Worm (Caenorhabditis elegans): ENCODE results near the gene clic-1.
"Not testable (repeated sequence)": the region's sequence is repeated elsewhere in the genome, so short reads cannot be mapped to it uniquely, and the experiment has no call there.

clic-1 gene

DNA sequence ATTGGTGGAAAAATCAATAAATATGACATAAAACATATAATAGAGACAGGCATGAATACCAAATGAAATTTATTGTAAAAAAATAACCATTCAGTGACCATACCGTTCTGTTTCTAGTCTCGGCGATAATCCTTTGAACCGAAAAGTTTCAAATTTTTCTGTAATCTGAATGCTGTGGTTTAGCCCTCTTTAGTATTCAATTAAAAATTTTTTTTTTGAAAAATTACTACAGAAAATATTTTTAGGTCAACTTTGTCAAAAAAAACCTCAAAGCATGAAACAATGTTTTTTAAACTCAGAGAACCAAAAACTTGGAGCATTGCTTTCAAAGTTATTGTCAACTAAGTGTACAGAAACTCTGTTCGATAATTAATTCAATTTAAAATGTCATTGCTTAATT lies 26.2 kb downstream of the clic-1 start, which contains the start of gene ZK105.11:
ZK105.11 (minus strand) TSS at position 101 of the 400 bp plus-strand sequence.
- TF ChIP-seq egl-44 (GFP tag; IDR thresholded peaks at IDR 0.05) (no peak), dox-1 (GFP tag; IDR thresholded peaks at IDR 0.05) (no peak), K11D2.4 (GFP tag; IDR thresholded peaks at IDR 0.05) (no peak), mes-4 (tag; optimal IDR thresholded peaks at IDR 0.05) (no peak), nhr-80 (tag; optimal IDR thresholded peaks at IDR 0.05) (no peak)

DNA sequence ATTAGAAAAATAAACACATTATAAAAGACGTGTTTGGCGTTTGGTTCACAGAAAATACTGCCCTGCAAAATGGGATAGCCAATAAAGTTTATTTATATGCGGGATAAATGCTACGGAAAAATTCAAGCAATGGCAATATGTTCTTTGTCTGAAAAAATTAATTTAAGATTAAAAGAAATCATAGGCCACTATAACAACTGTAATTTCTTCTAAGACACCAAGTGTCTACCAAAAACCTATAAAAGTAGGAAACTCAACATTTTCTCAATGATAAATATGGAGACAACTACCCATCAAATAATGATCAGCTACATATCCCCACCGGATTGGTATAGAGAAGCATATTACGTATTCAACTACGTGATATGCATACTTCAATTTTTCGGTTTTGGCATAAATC lies 29.4 kb downstream of the clic-1 start, which contains the start of gene srw-3:
srw-3 (plus strand) TSS at position 301 of the 400 bp plus-strand sequence.
- no peak for TF ChIP-seq ZK185.1 (tag; optimal IDR thresholded peaks at IDR 0.05; ENCODE audit: poor library complexity, severe bottlenecking)
- no peak for TF ChIP-seq hmg-20 (GFP tag; IDR thresholded peaks at IDR 0.05)
- no peak for TF ChIP-seq xnd-1 (tag; optimal IDR thresholded peaks at IDR 0.05)
- TF ChIP-seq egl-18 (GFP tag; IDR thresholded peaks at IDR 0.05): no peak
- no peak for TF ChIP-seq snpc-1.1 (tag; optimal IDR thresholded peaks at IDR 0.05; ENCODE audit: insufficient read depth)
- TF ChIP-seq nhr-27 (tag; optimal IDR thresholded peaks at IDR 0.05): no peak
- no peak for TF ChIP-seq Y67H2A.10 (GFP tag; conservative IDR thresholded peaks at IDR 0.05)
- TF ChIP-seq Y53G8AR.9 (GFP tag; conservative IDR thresholded peaks at IDR 0.05): no peak
- no peak for TF ChIP-seq lin-54 (GFP tag; optimal IDR thresholded peaks at IDR 0.05)

DNA sequence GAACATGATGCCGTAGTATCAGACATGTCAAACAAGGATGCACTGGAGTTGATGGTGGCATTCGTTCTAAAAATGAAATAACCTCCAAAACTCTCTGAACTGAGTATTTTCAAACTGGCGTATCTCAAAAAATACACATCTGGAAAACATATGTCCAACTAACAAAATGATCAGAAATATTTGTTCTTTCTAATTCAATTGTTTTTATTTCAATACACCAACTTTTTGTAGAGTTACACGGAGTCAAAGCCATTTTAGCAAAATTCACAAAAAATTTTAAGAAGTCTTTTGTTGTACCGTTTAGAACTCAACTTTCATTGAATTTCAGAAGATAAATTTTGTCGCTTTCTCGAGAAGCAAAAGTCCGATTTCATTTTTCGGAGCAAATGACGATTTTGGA lies 31.2 kb downstream of the clic-1 start, which contains the start of gene srsx-40:
srsx-40 (minus strand) TSS at position 101 of the 400 bp plus-strand sequence.
- TF ChIP-seq nfyb-1, cebp-2, lin-26 (GFP tag; IDR thresholded peaks at IDR 0.05): not testable (repeated sequence)

DNA sequence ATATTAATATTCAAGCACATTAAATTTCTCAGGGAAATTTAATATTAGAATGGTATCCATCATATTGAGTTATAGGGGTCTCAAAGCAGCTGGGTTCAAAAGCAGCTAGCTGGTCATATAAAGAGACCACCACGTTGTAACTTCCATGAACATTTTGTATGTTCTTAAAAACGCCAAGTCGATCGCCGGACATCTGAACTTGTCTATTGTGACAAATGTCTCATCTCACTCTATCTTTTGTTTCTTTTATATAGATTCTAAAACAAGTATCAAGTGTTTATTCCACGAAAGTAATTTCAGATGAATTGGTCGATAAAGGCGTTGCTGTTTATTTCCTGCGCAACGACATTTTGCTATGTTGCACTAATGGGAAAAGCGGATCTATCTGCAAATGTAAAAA lies 37.9 kb downstream of the clic-1 start, which contains the start of gene ZK105.3:
ZK105.3 (plus strand) TSS at position 301 of the 400 bp plus-strand sequence.
- no peak for TF ChIP-seq snpc-3.4 (tag; optimal IDR thresholded peaks at IDR 0.05)
- no peak for TF ChIP-seq madf-10 (tag; optimal IDR thresholded peaks at IDR 0.05)
- TF ChIP-seq lin-54 (GFP tag; optimal IDR thresholded peaks at IDR 0.05): no peak
- no peak for TF ChIP-seq let-607 (tag; optimal IDR thresholded peaks at IDR 0.05)
- TF ChIP-seq somi-1 (GFP tag; optimal IDR thresholded peaks at IDR 0.05): no peak
- no peak for TF ChIP-seq aptf-3 (GFP tag; IDR thresholded peaks at IDR 0.05)
- TF ChIP-seq B0261.1 (tag; optimal IDR thresholded peaks at IDR 0.05): no peak
- no peak for TF ChIP-seq ccch-3 (GFP tag; optimal IDR thresholded peaks at IDR 0.05)
- TF ChIP-seq F57A8.1 (GFP tag; optimal IDR thresholded peaks at IDR 0.05): no peak
- no peak for TF ChIP-seq F23B12.7 (tag; optimal IDR thresholded peaks at IDR 0.05; ENCODE audit: insufficient read depth)
- no peak for TF ChIP-seq K11D2.4 (GFP tag; IDR thresholded peaks at IDR 0.05)

DNA sequence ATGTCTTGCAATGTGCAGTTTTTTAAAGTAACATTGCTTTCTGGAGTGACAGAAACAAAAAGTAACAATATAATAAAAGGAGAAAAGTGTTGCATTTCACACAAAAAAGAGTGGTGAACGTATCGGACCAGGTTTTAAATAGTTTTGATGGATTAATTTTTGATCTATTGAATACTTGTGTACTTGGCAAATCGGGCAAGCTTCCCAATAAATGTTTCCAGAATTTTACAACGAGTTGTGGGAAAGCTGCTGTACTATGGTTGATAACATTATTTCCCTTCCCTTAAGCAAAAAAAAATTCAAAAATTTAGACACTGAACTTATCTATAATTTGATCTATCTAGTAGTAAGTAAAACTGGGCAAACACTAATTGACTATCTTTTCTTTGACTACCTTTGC lies 41.3 kb downstream of the clic-1 start, which contains the start of gene C12D5.10:
C12D5.10 (minus strand) TSS at position 101 of the 400 bp plus-strand sequence.
- TF ChIP-seq sdz-38 (tag; optimal IDR thresholded peaks at IDR 0.05): no peak
- no peak for TF ChIP-seq nhr-120 (GFP tag; IDR thresholded peaks at IDR 0.05)
- TF ChIP-seq rcor-1 (GFP tag; IDR thresholded peaks at IDR 0.05): no peak
- TF ChIP-seq nhr-179 (tag; optimal IDR thresholded peaks at IDR 0.05): no peak
- TF ChIP-seq hmg-1.2 (GFP tag; IDR thresholded peaks at IDR 0.05): no peak
- TF ChIP-seq madf-10 (tag; optimal IDR thresholded peaks at IDR 0.05): no peak
- TF ChIP-seq chd-7 (tag; optimal IDR thresholded peaks at IDR 0.05): no peak
- TF ChIP-seq dpl-1 (GFP tag; optimal IDR thresholded peaks at IDR 0.05): no peak
- no peak for TF ChIP-seq pbrm-1 (GFP tag; IDR thresholded peaks at IDR 0.05)
- TF ChIP-seq lin-26 (GFP tag; IDR thresholded peaks at IDR 0.05): no peak
- no peak for TF ChIP-seq ccch-3 (GFP tag; optimal IDR thresholded peaks at IDR 0.05)
- TF ChIP-seq efl-1 (GFP tag; optimal IDR thresholded peaks at IDR 0.05): no peak
- no peak for TF ChIP-seq sptf-2 (GFP tag; optimal IDR thresholded peaks at IDR 0.05)
- TF ChIP-seq madf-3 (GFP tag; IDR thresholded peaks at IDR 0.05): no peak
- TF ChIP-seq nhr-27 (tag; optimal IDR thresholded peaks at IDR 0.05): no peak
- no peak for TF ChIP-seq K11D2.4 (GFP tag; IDR thresholded peaks at IDR 0.05)
- no peak for TF ChIP-seq ztf-18 (tag; optimal IDR thresholded peaks at IDR 0.05)
- no peak for TF ChIP-seq somi-1 (GFP tag; optimal IDR thresholded peaks at IDR 0.05)
- TF ChIP-seq mxl-1 (tag; optimal IDR thresholded peaks at IDR 0.05): no peak
- TF ChIP-seq aptf-3 (GFP tag; IDR thresholded peaks at IDR 0.05): no peak
